Fruit fly (Drosophila melanogaster) whole organism, wandering third instar larva: ENCODE results near the gene CG12693.

Source experiments
- Abd-B ChIP-seq: fragments of >200 bp; optimal IDR thresholded peaks from 2 replicates; lab custom pipeline; 2017; ENCODE audit warnings: missing biosample characterization, missing genetic modification characterization
- psq ChIP-seq: fragments of 200-800 bp; sonication (Bioruptor generic); optimal IDR thresholded peaks from 3 replicates; lab custom pipeline; 2017; ENCODE audit warnings: missing biosample characterization, mild to moderate bottlenecking, missing genetic modification characterization, moderate library complexity

DNA sequence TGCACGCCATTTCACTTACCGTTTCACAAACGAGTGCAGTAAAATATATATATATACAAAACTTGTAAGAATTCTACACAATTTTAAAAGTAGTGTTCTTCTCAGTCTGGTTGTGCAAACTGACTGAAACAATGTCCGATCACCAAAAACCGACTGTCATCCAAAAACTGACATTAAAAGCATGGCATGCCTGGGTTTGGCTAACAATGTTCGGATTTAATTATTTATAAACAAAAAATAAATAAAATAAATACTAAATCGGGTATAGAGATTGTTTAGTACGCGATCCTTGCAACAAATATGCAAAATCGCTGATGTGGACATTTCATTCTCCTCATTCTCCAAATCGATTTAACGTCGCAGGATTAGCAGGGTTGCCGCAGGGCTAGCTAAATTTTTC is 27.0 kb downstream of the CG12693 start, which contains the start of gene CG12692:
- TF ChIP-seq Abd-B (GFP tag; lab: Kevin White, UChicago) (no peak), psq (GFP tag; lab: Kevin White, UChicago) (no peak)
